Worm (Caenorhabditis elegans) whole organism, L3 larva: ENCODE data around the gene Y57G11B.6.

ENCODE experiments used
- ama-1 ChIP-seq: fragments of 150-350 bp; optimal IDR thresholded peaks from 2 replicates; lab custom pipeline; 2018
- ceh-82 ChIP-seq: fragments of 150-350 bp; optimal IDR thresholded peaks from 2 replicates; lab custom pipeline; 2014; ENCODE audit warnings: missing biosample characterization, missing genetic modification characterization
- elt-2 ChIP-seq: sonication (generic microtip); optimal IDR thresholded peaks from 2 replicates; lab custom pipeline; 2016; ENCODE audit warnings: missing genetic modification reagents, mild to moderate bottlenecking, missing genetic modification characterization, missing compliant biosample characterization
- nhr-23 ChIP-seq: fragments of 150-350 bp; optimal IDR thresholded peaks from 2 replicates; lab custom pipeline; 2014; ENCODE audit warnings: missing biosample characterization, missing genetic modification reagents, missing genetic modification characterization
- nhr-28 ChIP-seq: fragments of 150-350 bp; optimal IDR thresholded peaks from 2 replicates; lab custom pipeline; 2014; ENCODE audit warnings: missing biosample characterization, missing genetic modification characterization
- snpc-4 ChIP-seq: fragments of 150-350 bp; optimal IDR thresholded peaks from 2 replicates; lab custom pipeline; 2014; ENCODE audit warnings: missing biosample characterization, missing genetic modification characterization
- tbx-2 ChIP-seq: sonication (generic microtip); optimal IDR thresholded peaks from 2 replicates; lab custom pipeline; 2016; ENCODE audit warnings: mild to moderate bottlenecking, missing genetic modification characterization, missing compliant biosample characterization
- unc-39 ChIP-seq: sonication (generic microtip); optimal IDR thresholded peaks from 4 replicates; lab custom pipeline; 2017; ENCODE audit warnings: missing biosample characterization, missing genetic modification characterization

ce11 chrIV:14506995-14507394 is 47.7 kb downstream of the Y57G11B.6 start:
- TF ChIP-seq snpc-4 (tag; lab: Kevin White, UChicago) (no peak), nhr-23 (tag; lab: Kevin White, UChicago) (no peak), ceh-82 (tag; lab: Kevin White, UChicago) (no peak), nhr-28 (tag; lab: Kevin White, UChicago) (no peak), unc-39 (tag; lab: Kevin White, UChicago) (no peak), ama-1 (lab: Kevin White, UChicago) (no peak), elt-2 (tag; lab: Kevin White, UChicago) (no peak), tbx-2 (tag; lab: Kevin White, UChicago) (no peak)
